Fruit fly (Drosophila melanogaster): Measurements from ENCODE around the gene ine.

- TF ChIP-seq psq (optimal IDR thresholded peaks at IDR 0.05) (no peak), insv (optimal IDR thresholded peaks at IDR 0.05) (no peak)
Observed at dm6 chr2L:4475422-4475821, 1.4 kb downstream of the ine start.

Measured in Kc167 (cell line).